Worm (Caenorhabditis elegans): Measurements from ENCODE around the gene F17A9.4.

DNA sequence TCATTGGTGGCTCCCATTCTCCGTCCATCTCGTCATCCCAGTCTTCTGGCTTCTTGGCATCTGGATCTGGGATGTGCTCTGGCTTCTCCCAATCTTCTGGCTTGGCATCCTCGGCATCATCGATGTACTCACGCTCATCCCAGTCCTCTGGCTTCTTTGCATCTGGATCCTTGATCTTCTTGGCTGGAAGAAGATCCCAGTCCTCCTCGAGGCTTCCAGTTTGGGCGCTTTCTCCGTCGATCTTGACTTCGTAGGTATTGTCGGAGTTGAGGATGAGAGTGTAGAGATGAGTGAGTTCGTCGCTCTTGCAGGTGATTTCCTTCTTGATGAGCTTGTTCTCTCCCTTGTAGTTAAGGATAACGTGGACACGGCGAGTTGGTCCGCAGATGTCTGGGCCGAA lies 10.8 kb downstream of the F17A9.4 start:
- no peak for TF ChIP-seq him-1 (tag; optimal IDR thresholded peaks at IDR 0.05)
- no peak for TF ChIP-seq W03F9.2 (tag; optimal IDR thresholded peaks at IDR 0.05)
- TF ChIP-seq dao-5 (tag; optimal IDR thresholded peaks at IDR 0.05) = no peak

All from whole organism, L4/young adult.